Worm (Caenorhabditis elegans) whole organism, L3 larva: ENCODE results near the gene Y49F6B.13.

Experiments used
- nhr-76 ChIP-seq: fragments of 150-350 bp; sonication (generic microtip); optimal IDR thresholded peaks from 5 replicates; lab custom pipeline; 2014; ENCODE audit warnings: missing biosample characterization, missing genetic modification characterization
- zag-1 ChIP-seq: fragments of 150-350 bp; optimal IDR thresholded peaks from 2 replicates; lab custom pipeline; 2014; ENCODE audit warnings: missing biosample characterization, missing genetic modification characterization

DNA sequence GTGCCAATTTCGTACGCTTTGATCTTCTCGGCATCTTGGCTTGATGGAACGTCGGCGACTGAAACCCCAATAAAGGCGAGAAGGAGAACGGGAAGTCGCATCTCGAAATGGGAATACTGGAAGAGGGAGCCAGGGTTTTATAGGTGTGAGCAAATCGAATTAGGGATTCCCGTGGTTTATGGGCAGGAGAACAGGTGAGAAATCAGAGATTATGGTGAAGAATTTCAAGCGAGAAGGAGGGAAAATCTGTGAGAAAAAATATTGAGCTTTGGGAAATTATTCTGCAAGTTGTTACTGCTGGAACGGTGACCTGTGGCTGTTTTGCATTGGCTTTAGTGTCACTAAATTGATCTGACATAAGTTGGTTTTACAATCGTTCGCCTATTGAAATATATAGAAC is at the start of gene Y49F6B.13:
- TF ChIP-seq zag-1 (tag; lab: Kevin White, UChicago), result no peak
- no peak for TF ChIP-seq nhr-76 (tag; lab: Kevin White, UChicago)
